Worm (Caenorhabditis elegans): ENCODE measurements around the gene srd-58.

DNA sequence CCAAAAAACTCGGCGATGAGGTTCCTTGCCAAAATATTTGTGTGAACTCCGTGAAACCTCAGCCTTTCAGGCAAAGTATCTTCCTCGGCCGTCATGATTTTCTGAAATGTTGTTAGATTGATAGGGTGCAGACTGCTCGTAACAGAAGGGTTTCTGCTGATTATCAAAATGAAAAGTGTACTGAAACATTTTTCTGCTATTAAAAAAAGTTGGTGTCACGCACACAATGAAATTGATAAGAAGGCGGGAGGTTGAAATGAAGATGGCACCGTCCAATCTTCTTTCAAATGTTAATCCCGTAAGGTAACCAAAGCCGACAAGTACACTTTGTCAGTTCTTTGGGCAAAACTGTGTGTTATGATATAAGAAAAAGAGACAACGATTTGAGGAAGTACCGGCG is 32.1 kb upstream of the srd-58 start:
- TF ChIP-seq unc-62 (GFP tag; optimal IDR thresholded peaks at IDR 0.05) (no peak), lin-32 (GFP tag; optimal IDR thresholded peaks at IDR 0.05) (no peak), elt-1 (tag; optimal IDR thresholded peaks at IDR 0.05; ENCODE audit: borderline replicate concordance, insufficient read depth) (no peak), snpc-4 (tag; optimal IDR thresholded peaks at IDR 0.05) (no peak), nhr-76 (tag; optimal IDR thresholded peaks at IDR 0.05) (no peak), ces-1 (GFP tag; optimal IDR thresholded peaks at IDR 0.05) (no peak), ham-2 (GFP tag; optimal IDR thresholded peaks at IDR 0.05) (no peak), nhr-28 (tag; optimal IDR thresholded peaks at IDR 0.05) (no peak), nhr-12 (tag; optimal IDR thresholded peaks at IDR 0.05) (no peak), blmp-1 (tag; optimal IDR thresholded peaks at IDR 0.05) (no peak), lsy-2 (tag; optimal IDR thresholded peaks at IDR 0.05) (no peak), mab-5 (tag; optimal IDR thresholded peaks at IDR 0.05) (no peak)

Data from whole organism, mixed stage, embryonic.